Fruit fly (Drosophila melanogaster): ENCODE measurements around the gene Shal.

DNA sequence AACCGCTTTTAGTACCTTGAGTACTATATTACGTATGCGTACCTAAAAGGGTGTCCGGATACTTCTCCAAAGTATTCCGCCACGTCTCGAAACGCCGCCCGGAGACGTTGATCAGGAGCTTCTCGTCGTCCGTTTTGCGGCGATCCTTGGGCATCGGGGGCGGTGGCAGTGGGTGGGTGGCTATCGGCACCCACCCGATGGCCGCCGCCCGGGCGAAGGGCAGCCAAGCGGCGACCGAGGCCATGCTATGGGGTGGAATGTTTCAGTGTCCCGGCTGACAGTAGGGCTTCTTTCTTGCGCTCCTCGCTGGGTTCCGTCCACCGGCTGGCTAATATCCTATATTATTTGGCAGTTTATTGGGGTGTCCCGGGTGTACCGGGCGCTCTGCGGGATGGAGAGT is 9.9 kb downstream of the Shal start:
- TF ChIP-seq kay (GFP tag; ENCODE audit: borderline replicate concordance) (no peak), CG11617 (GFP tag; optimal IDR thresholded peaks at IDR 0.05) (no peak), cic (GFP tag; optimal IDR thresholded peaks at IDR 0.05) (no peak), pad (GFP tag; optimal IDR thresholded peaks at IDR 0.05) (no peak), ovo (GFP tag; optimal IDR thresholded peaks at IDR 0.05) (no peak), cnc (optimal IDR thresholded peaks at IDR 0.05) (no peak), CG7045 (GFP tag; optimal IDR thresholded peaks at IDR 0.05) (no peak), CG1620 (GFP tag; optimal IDR thresholded peaks at IDR 0.05) (no peak), CG7101 (tag; optimal IDR thresholded peaks at IDR 0.05) (no peak), CG33017 (tag; optimal IDR thresholded peaks at IDR 0.05) (no peak), CG14711 (tag; optimal IDR thresholded peaks at IDR 0.05) (no peak), toe (GFP tag; optimal IDR thresholded peaks at IDR 0.05) (no peak), bab1 (GFP tag; optimal IDR thresholded peaks at IDR 0.05) (no peak)
